Fruit fly (Drosophila melanogaster) whole organism, embryonic: ENCODE data around the gene SmD1.
A peak's percentile ranks its signal among the peaks of the same experiment; 100 is the strongest.

Experiments used
- Blimp-1 ChIP-seq: fragments of 200-800 bp; sonication (Bioruptor generic); optimal IDR thresholded peaks from 3 replicates; lab custom pipeline; 2018; ENCODE audit warnings: missing biosample characterization, missing genetic modification characterization, mild to moderate bottlenecking, moderate library complexity, missing genetic modification reagents
- BtbVII ChIP-seq: fragments of 200-800 bp; sonication (Bioruptor generic); optimal IDR thresholded peaks from 3 replicates; lab custom pipeline; 2017; ENCODE audit warnings: missing biosample characterization, mild to moderate bottlenecking, missing genetic modification characterization
- CG10147 ChIP-seq: fragments of 200-800 bp; sonication (Bioruptor generic); optimal IDR thresholded peaks from 2 replicates; lab custom pipeline; 2019; ENCODE audit warnings: missing biosample characterization, mild to moderate bottlenecking, missing genetic modification characterization, moderate library complexity
- CG10321 ChIP-seq: fragments of 200-800 bp; sonication (Bioruptor generic); IDR thresholded peaks from 2 replicates; pipeline ENCODE4 v1.3.6; 2022; ENCODE audit warnings: missing biosample characterization, missing genetic modification characterization
- CG10654 ChIP-seq: fragments of 200-800 bp; sonication (Bioruptor generic); optimal IDR thresholded peaks from 2 replicates; lab custom pipeline; 2016; ENCODE audit warnings: missing biosample characterization, missing genetic modification characterization
- CG11093 ChIP-seq: fragments of 200-800 bp; sonication (Bioruptor generic); IDR thresholded peaks from 3 replicates; pipeline ENCODE4 v1.3.6; 2022; ENCODE audit warnings: missing biosample characterization, missing genetic modification characterization
- CG12071 ChIP-seq: fragments of 200-800 bp; sonication (Bioruptor generic); optimal IDR thresholded peaks from 3 replicates; lab custom pipeline; 2018; ENCODE audit warnings: missing biosample characterization, mild to moderate bottlenecking, missing genetic modification characterization
- CG12104 ChIP-seq: fragments of 200-800 bp; sonication (Bioruptor generic); optimal IDR thresholded peaks from 3 replicates; lab custom pipeline; 2016; ENCODE audit warnings: missing biosample characterization, missing genetic modification characterization
- CG12299 ChIP-seq: fragments of 200-800 bp; sonication (Bioruptor generic); optimal IDR thresholded peaks from 2 replicates; lab custom pipeline; 2018; ENCODE audit warnings: missing biosample characterization, mild to moderate bottlenecking, missing genetic modification characterization
- CG12659 ChIP-seq: fragments of 200-800 bp; sonication (Bioruptor generic); optimal IDR thresholded peaks from 3 replicates; lab custom pipeline; 2017; ENCODE audit warnings: mild to moderate bottlenecking, missing biosample characterization, missing genetic modification reagents, missing genetic modification characterization
- CG15073 ChIP-seq: fragments of 200-800 bp; sonication (Bioruptor generic); optimal IDR thresholded peaks from 2 replicates; lab custom pipeline; 2016; ENCODE audit warnings: missing biosample characterization, missing genetic modification characterization
- CG17186 ChIP-seq: fragments of 200-800 bp; sonication (Bioruptor generic); optimal IDR thresholded peaks from 3 replicates; lab custom pipeline; 2017; ENCODE audit warnings: missing biosample characterization, missing genetic modification reagents, missing genetic modification characterization
- CG2678 ChIP-seq: fragments of 200-800 bp; sonication (Bioruptor generic); optimal IDR thresholded peaks from 3 replicates; lab custom pipeline; 2019; ENCODE audit warnings: missing biosample characterization, mild to moderate bottlenecking, missing genetic modification characterization, moderate library complexity
- CG2712 ChIP-seq: fragments of 200-800 bp; optimal IDR thresholded peaks from 3 replicates; lab custom pipeline; 2019; ENCODE audit warnings: missing biosample characterization, mild to moderate bottlenecking, missing genetic modification characterization, moderate library complexity
- CG3065 ChIP-seq: fragments of 200-800 bp; sonication (Bioruptor generic); optimal IDR thresholded peaks from 2 replicates; lab custom pipeline; 2016; ENCODE audit warnings: missing biosample characterization, missing genetic modification characterization
- CG31365 ChIP-seq: fragments of 200-800 bp; sonication (Bioruptor generic); optimal IDR thresholded peaks from 2 replicates; lab custom pipeline; 2018; ENCODE audit warnings: missing biosample characterization, mild to moderate bottlenecking, missing genetic modification characterization
- CG3838 ChIP-seq: fragments of 200-800 bp; sonication (Bioruptor generic); optimal IDR thresholded peaks from 3 replicates; lab custom pipeline; 2016; ENCODE audit warnings: missing biosample characterization, missing genetic modification characterization
- CG6813 ChIP-seq: fragments of 200-800 bp; sonication (Bioruptor generic); optimal IDR thresholded peaks from 2 replicates; lab custom pipeline; 2017; ENCODE audit warnings: missing biosample characterization, missing genetic modification characterization, mild to moderate bottlenecking, moderate library complexity, missing genetic modification reagents
- CG7839 ChIP-seq: fragments of 200-800 bp; sonication (Bioruptor generic); optimal IDR thresholded peaks from 3 replicates; lab custom pipeline; 2018; ENCODE audit warnings: missing biosample characterization, mild to moderate bottlenecking, missing genetic modification characterization, moderate library complexity
- CG9727 ChIP-seq: fragments of 200-800 bp; sonication (Bioruptor generic); optimal IDR thresholded peaks from 3 replicates; lab custom pipeline; 2017; ENCODE audit warnings: missing biosample characterization, mild to moderate bottlenecking, missing genetic modification characterization
- CG9876 ChIP-seq: fragments of 200-800 bp; sonication (Bioruptor generic); optimal IDR thresholded peaks from 2 replicates; lab custom pipeline; 2016; ENCODE audit warnings: missing biosample characterization, missing genetic modification characterization
- CrebB ChIP-seq: fragments of 200-800 bp; sonication (Bioruptor generic); optimal IDR thresholded peaks from 3 replicates; lab custom pipeline; 2018; ENCODE audit warnings: missing biosample characterization, mild to moderate bottlenecking, missing genetic modification characterization
- Dad ChIP-seq: fragments of 200-800 bp; sonication (Bioruptor generic); optimal IDR thresholded peaks from 3 replicates; lab custom pipeline; 2016; ENCODE audit warnings: missing biosample characterization, missing genetic modification characterization
- HLH54F ChIP-seq: fragments of 200-800 bp; sonication (Bioruptor generic); optimal IDR thresholded peaks from 3 replicates; lab custom pipeline; 2016; ENCODE audit warnings: missing biosample characterization, missing genetic modification characterization
- HmgZ ChIP-seq: fragments of 200-800 bp; sonication (Bioruptor generic); optimal IDR thresholded peaks from 2 replicates; lab custom pipeline; 2018; ENCODE audit warnings: missing biosample characterization, mild to moderate bottlenecking, missing genetic modification characterization
- Hmr ChIP-seq: fragments of 200-800 bp; sonication (Bioruptor generic); optimal IDR thresholded peaks from 3 replicates; lab custom pipeline; 2017; ENCODE audit warnings: mild to moderate bottlenecking, missing biosample characterization, missing genetic modification reagents, missing genetic modification characterization
- MESR4 ChIP-seq: fragments of 200-800 bp; sonication (Bioruptor generic); optimal IDR thresholded peaks from 2 replicates; lab custom pipeline; 2018; ENCODE audit warnings: missing biosample characterization, mild to moderate bottlenecking, missing genetic modification characterization, moderate library complexity
- Nf-YB ChIP-seq: fragments of 200-800 bp; sonication (Bioruptor generic); optimal IDR thresholded peaks from 3 replicates; lab custom pipeline; 2019; ENCODE audit warnings: missing biosample characterization, mild to moderate bottlenecking, missing genetic modification characterization, moderate library complexity
- PHDP ChIP-seq: fragments of 200-800 bp; sonication (Bioruptor generic); optimal IDR thresholded peaks from 3 replicates; lab custom pipeline; 2018; ENCODE audit warnings: missing biosample characterization, mild to moderate bottlenecking, missing genetic modification characterization, moderate library complexity
- Sox102F ChIP-seq: fragments of 200-800 bp; sonication (Bioruptor generic); optimal IDR thresholded peaks from 2 replicates; lab custom pipeline; 2018; ENCODE audit warnings: missing biosample characterization, mild to moderate bottlenecking, missing genetic modification characterization, moderate library complexity
- Stat92E ChIP-seq, 3 experiments: fragments of >200 bp in 2 of 3; fragments of 200-800 bp in 1 of 3; sonication (Bioruptor generic) in 1 of 3; optimal IDR thresholded peaks; 2 replicates each; lab custom pipeline; 2017 to 2019; ENCODE audit warnings: missing biosample characterization in 3 of 3, missing genetic modification characterization in 3 of 3, mild to moderate bottlenecking in 1 of 3, moderate library complexity in 1 of 3
- ac ChIP-seq: fragments of 200-800 bp; sonication (Bioruptor generic); optimal IDR thresholded peaks from 3 replicates; lab custom pipeline; 2017; ENCODE audit warnings: missing biosample characterization, mild to moderate bottlenecking, missing genetic modification characterization
- bsh ChIP-seq, 2 experiments: fragments of 200-800 bp; sonication (Bioruptor generic); optimal IDR thresholded peaks; 2 replicates each; lab custom pipeline; 2017 to 2018; ENCODE audit warnings: mild to moderate bottlenecking in 2 of 2, missing biosample characterization in 2 of 2, missing genetic modification characterization in 2 of 2, moderate library complexity in 1 of 2
- chm ChIP-seq: fragments of 200-800 bp; sonication (Bioruptor generic); IDR thresholded peaks from 2 replicates; pipeline ENCODE4 v1.3.6; 2022; ENCODE audit warnings: missing biosample characterization, missing genetic modification characterization
- dati ChIP-seq: fragments of 200-800 bp; sonication (Bioruptor generic); IDR thresholded peaks from 2 replicates; pipeline ENCODE4 v1.3.6; 2022; ENCODE audit warnings: missing biosample characterization, missing genetic modification characterization
- disco-r ChIP-seq: fragments of 200-800 bp; sonication (Bioruptor generic); optimal IDR thresholded peaks from 2 replicates; lab custom pipeline; 2016; ENCODE audit warnings: missing biosample characterization, missing genetic modification characterization
- en ChIP-seq: fragments of 200-800 bp; sonication (Bioruptor generic); optimal IDR thresholded peaks from 2 replicates; lab custom pipeline; 2016; ENCODE audit warnings: missing biosample characterization, missing genetic modification characterization
- gcm2 ChIP-seq: fragments of 200-800 bp; sonication (Bioruptor generic); optimal IDR thresholded peaks from 2 replicates; lab custom pipeline; 2016; ENCODE audit warnings: missing biosample characterization, missing genetic modification characterization
- klu ChIP-seq: fragments of 200-800 bp; sonication (Bioruptor generic); IDR thresholded peaks from 2 replicates; pipeline ENCODE4 v1.3.6; 2022; ENCODE audit warnings: missing biosample characterization, missing genetic modification characterization
- lola ChIP-seq, 3 experiments: fragments of >200 bp in 2 of 3; fragments of 200-800 bp in 1 of 3; sonication (Bioruptor generic) in 1 of 3; optimal IDR thresholded peaks; 2 replicates each; lab custom pipeline; 2017 to 2019; ENCODE audit warnings: missing biosample characterization in 3 of 3, missing genetic modification characterization in 3 of 3, mild to moderate bottlenecking in 1 of 3, moderate library complexity in 1 of 3
- org-1 ChIP-seq: fragments of 200-800 bp; sonication (Bioruptor generic); optimal IDR thresholded peaks from 2 replicates; lab custom pipeline; 2017; ENCODE audit warnings: missing biosample characterization, missing genetic modification characterization
- phol ChIP-seq: fragments of 200-800 bp; sonication (Bioruptor generic); optimal IDR thresholded peaks from 3 replicates; lab custom pipeline; 2018; ENCODE audit warnings: missing biosample characterization, mild to moderate bottlenecking, missing genetic modification characterization, moderate library complexity
- prd ChIP-seq, 3 experiments: fragments of >200 bp in 2 of 3; fragments of 200-800 bp in 1 of 3; sonication (Bioruptor generic) in 1 of 3; optimal IDR thresholded peaks in 2 of 3; IDR thresholded peaks in 1 of 3; 2 replicates in 2 of 3; 3 replicates in 1 of 3; pipeline versions ENCODE4 v1.3.6 to Lab custom; 2017 to 2022; ENCODE audit warnings: missing biosample characterization in 1 of 3, missing genetic modification characterization in 1 of 3
- pzg ChIP-seq: fragments of 200-800 bp; sonication (Bioruptor generic); optimal IDR thresholded peaks from 3 replicates; lab custom pipeline; 2018; ENCODE audit warnings: missing biosample characterization, mild to moderate bottlenecking, missing genetic modification characterization, moderate library complexity
- ro ChIP-seq: fragments of 200-800 bp; sonication (Bioruptor generic); IDR thresholded peaks from 2 replicates; pipeline ENCODE4 v1.3.6; 2022; ENCODE audit warnings: missing biosample characterization, missing genetic modification characterization
- salm ChIP-seq: fragments of 200-800 bp; sonication (Bioruptor generic); optimal IDR thresholded peaks from 2 replicates; lab custom pipeline; 2018; ENCODE audit warnings: missing biosample characterization, mild to moderate bottlenecking, missing genetic modification characterization
- tap ChIP-seq: fragments of 200-800 bp; optimal IDR thresholded peaks from 3 replicates; lab custom pipeline; 2019; ENCODE audit warnings: missing biosample characterization, mild to moderate bottlenecking, missing genetic modification characterization, moderate library complexity
- tgo ChIP-seq: fragments of 200-800 bp; sonication (Bioruptor generic); IDR thresholded peaks from 3 replicates; pipeline ENCODE4 v1.3.6; 2022; ENCODE audit warnings: missing biosample characterization, missing genetic modification characterization
- z ChIP-seq: fragments of 200-800 bp; sonication (Bioruptor generic); IDR thresholded peaks from 3 replicates; pipeline ENCODE4 v1.3.6; 2022; ENCODE audit warnings: missing biosample characterization, missing genetic modification characterization
- zen2 ChIP-seq: fragments of 200-800 bp; sonication (Bioruptor generic); IDR thresholded peaks from 3 replicates; pipeline ENCODE4 v1.3.6; 2022; ENCODE audit warnings: missing biosample characterization, missing genetic modification characterization; ENCODE audit not compliant: partially characterized antibody

Gene SmD1

dm6 chr3L:12725749-12726148, 8.7 kb downstream of the SmD1 start:
- TF ChIP-seq gcm2 (GFP tag; lab: Kevin White, UChicago) (no peak), CG9727 (GFP tag; lab: Kevin White, UChicago) (peak; percentile 61), CG7839 (tag; lab: Kevin White, UChicago) (no peak), klu (no peak), pzg (GFP tag; lab: Kevin White, UChicago) (no peak), HmgZ (tag; lab: Kevin White, UChicago) (no peak), CG11093 (GFP tag; lab: Robert Waterston, UW) (no peak), Blimp-1 (GFP tag; lab: Kevin White, UChicago) (peak; percentile 12), ro (GFP tag; lab: Robert Waterston, UW) (0 out of 2 replicates have a peak, but pooled peaks have one; percentile 6), CG15073 (GFP tag; lab: Kevin White, UChicago) (no peak), en (GFP tag; lab: Kevin White, UChicago) (no peak), CG12104 (GFP tag; lab: Kevin White, UChicago) (no peak), CG2712 (tag; lab: Kevin White, UChicago) (peak; percentile 29), ac (no peak), Sox102F (GFP tag; lab: Kevin White, UChicago) (no peak), zen2 (no peak), CG10321 (GFP tag; lab: Robert Waterston, UW) (no peak), Stat92E (GFP tag; optimal IDR thresholded peaks at IDR 0.05; lab: Kevin White, UChicago) (no peak), CG31365 (tag; lab: Kevin White, UChicago) (no peak), prd (optimal IDR thresholded peaks at IDR 0.05; lab: Kevin White, UChicago) (no peak), prd (GFP tag; IDR thresholded peaks at IDR 0.05; lab: Robert Waterston, UW) (peak; percentile 64; the same call in 2 of the 3 replicates), chm (no peak), CG12299 (tag; lab: Kevin White, UChicago) (no peak), CG17186 (GFP tag; lab: Kevin White, UChicago) (no peak), tap (tag; lab: Kevin White, UChicago) (no peak), bsh (GFP tag; optimal IDR thresholded peaks at IDR 0.05; lab: Kevin White, UChicago) (peak in 1 of 2 experiments; percentile 38), Dad (GFP tag; lab: Kevin White, UChicago) (no peak), MESR4 (no peak), Hmr (GFP tag; lab: Kevin White, UChicago) (no peak), CG10147 (no peak), z (no peak), CG9876 (GFP tag; lab: Kevin White, UChicago) (no peak), CG6813 (GFP tag; lab: Kevin White, UChicago) (no peak), org-1 (GFP tag; lab: Kevin White, UChicago) (no peak), CG3838 (no peak), CG12071 (GFP tag; lab: Kevin White, UChicago) (no peak), BtbVII (GFP tag; lab: Kevin White, UChicago) (no peak), phol (tag; lab: Kevin White, UChicago) (peak; percentile 18), disco-r (GFP tag; lab: Kevin White, UChicago) (no peak), CrebB (no peak), CG3065 (no peak), PHDP (tag; lab: Kevin White, UChicago) (no peak), CG12659 (GFP tag; lab: Kevin White, UChicago) (no peak), salm (tag; lab: Kevin White, UChicago) (no peak), lola (GFP tag; optimal IDR thresholded peaks at IDR 0.05; lab: Kevin White, UChicago) (peak in 1 of 3 experiments; percentile 4), CG2678 (tag; lab: Kevin White, UChicago) (no peak), Nf-YB (GFP tag; lab: Kevin White, UChicago) (no peak), dati (no peak), HLH54F (GFP tag; lab: Kevin White, UChicago) (no peak), tgo (GFP tag; lab: Robert Waterston, UW) (no peak), CG10654 (GFP tag; lab: Kevin White, UChicago) (peak; percentile 6)
